Fruit fly (Drosophila melanogaster): ENCODE results near the gene CG11837.
A peak's percentile ranks its signal among the peaks of the same experiment; 100 is the strongest.

CG11837 gene

dm6 chr3R:29039704-29040430 lies 9.4 kb upstream of the CG11837 start (continued):
- TF ChIP-seq Bteb2 (GFP tag; optimal IDR thresholded peaks at IDR 0.05): peak; percentile 49
- no peak for TF ChIP-seq CG14860 (GFP tag; IDR thresholded peaks at IDR 0.05; ENCODE audit: partially characterized antibody)
- TF ChIP-seq vvl (GFP tag; IDR thresholded peaks at IDR 0.05): peak; percentile 57
- no peak for TF ChIP-seq ap (GFP tag; IDR thresholded peaks at IDR 0.05)
- no peak for TF ChIP-seq Fer1 (GFP tag; optimal IDR thresholded peaks at IDR 0.05)
- no peak for TF ChIP-seq CG15696 (tag; optimal IDR thresholded peaks at IDR 0.05)
- no peak for TF ChIP-seq CG8359 (GFP tag; optimal IDR thresholded peaks at IDR 0.05; ENCODE audit: borderline replicate concordance)
- TF ChIP-seq YL-1 (GFP tag; optimal IDR thresholded peaks at IDR 0.05): peak; percentile 45
- peak; percentile 8 for TF ChIP-seq fd96Cb (tag; optimal IDR thresholded peaks at IDR 0.05)
- TF ChIP-seq stwl (tag; optimal IDR thresholded peaks at IDR 0.05): peak; percentile 95
- peak; percentile 55 for TF ChIP-seq HLH54F (GFP tag; optimal IDR thresholded peaks at IDR 0.05)
- peak; percentile 41 for TF ChIP-seq CG4617 (GFP tag; optimal IDR thresholded peaks at IDR 0.05; ENCODE audit: borderline replicate concordance)
- peak; percentile 27 for TF ChIP-seq CG9609 (GFP tag; optimal IDR thresholded peaks at IDR 0.05)
- TF ChIP-seq sim (GFP tag; IDR thresholded peaks at IDR 0.05): no peak
- no peak for TF ChIP-seq Sin3A (optimal IDR thresholded peaks at IDR 0.05)
- no peak for TF ChIP-seq NC2α (GFP tag; optimal IDR thresholded peaks at IDR 0.05)
- TF ChIP-seq gfzf (GFP tag; optimal IDR thresholded peaks at IDR 0.05): no peak
- TF ChIP-seq MTF-1 (GFP tag; optimal IDR thresholded peaks at IDR 0.05; ENCODE audit: borderline replicate concordance): no peak
- no peak for TF ChIP-seq Sry-β (GFP tag; optimal IDR thresholded peaks at IDR 0.05)
- no peak for TF ChIP-seq Rx (GFP tag; IDR thresholded peaks at IDR 0.05)
- TF ChIP-seq CG5180 (GFP tag; optimal IDR thresholded peaks at IDR 0.05): no peak
- TF ChIP-seq ara (GFP tag; IDR thresholded peaks at IDR 0.05): no peak
- no peak for TF ChIP-seq hbn (GFP tag; IDR thresholded peaks at IDR 0.05; ENCODE audit: partially characterized antibody)
- TF ChIP-seq caup (GFP tag; optimal IDR thresholded peaks at IDR 0.05; ENCODE audit: severe bottlenecking): peak; percentile 18
- TF ChIP-seq CG13287 (GFP tag; IDR thresholded peaks at IDR 0.05; ENCODE audit: partially characterized antibody): no peak; the same call in 1 of the 2 replicates
- TF ChIP-seq dm (GFP tag; optimal IDR thresholded peaks at IDR 0.05): peak; percentile 47
- no peak for TF ChIP-seq CG10959 (GFP tag; IDR thresholded peaks at IDR 0.05)
- peak; percentile 8 for TF ChIP-seq CG8924 (tag; optimal IDR thresholded peaks at IDR 0.05)
- no peak for TF ChIP-seq CG5953 (GFP tag; IDR thresholded peaks at IDR 0.05)
- peak; percentile 18 for TF ChIP-seq slp2 (GFP tag; optimal IDR thresholded peaks at IDR 0.05)
- TF ChIP-seq Rfx (GFP tag; IDR thresholded peaks at IDR 0.05): peak; percentile 69
- no peak for TF ChIP-seq ash1 (GFP tag; optimal IDR thresholded peaks at IDR 0.05)
- no peak for TF ChIP-seq fd64A (GFP tag; optimal IDR thresholded peaks at IDR 0.05)
- TF ChIP-seq Chrac-16 (GFP tag; optimal IDR thresholded peaks at IDR 0.05): peak; percentile 43
- no peak for TF ChIP-seq Hey (tag; optimal IDR thresholded peaks at IDR 0.05)
- peak; percentile 8; the same call in 1 of the 3 replicates for TF ChIP-seq CG34224 (GFP tag; IDR thresholded peaks at IDR 0.05; ENCODE audit: partially characterized antibody)
- no peak for TF ChIP-seq Oli (tag; optimal IDR thresholded peaks at IDR 0.05)
- no peak for TF ChIP-seq Spps (tag; optimal IDR thresholded peaks at IDR 0.05)
- TF ChIP-seq trem (tag; optimal IDR thresholded peaks at IDR 0.05): peak; percentile 58
- TF ChIP-seq dati (GFP tag; IDR thresholded peaks at IDR 0.05): no peak
- TF ChIP-seq B-H2 (GFP tag; optimal IDR thresholded peaks at IDR 0.05): peak; percentile 65
- no peak for TF ChIP-seq CG16779 (GFP tag; IDR thresholded peaks at IDR 0.05)
- TF ChIP-seq Fer2 (tag; optimal IDR thresholded peaks at IDR 0.05): no peak
- no peak for TF ChIP-seq HLH4C (GFP tag; IDR thresholded peaks at IDR 0.05; ENCODE audit: partially characterized antibody)
- peak; percentile 12 for TF ChIP-seq CG6765 (GFP tag; optimal IDR thresholded peaks at IDR 0.05)
- TF ChIP-seq wek (GFP tag; optimal IDR thresholded peaks at IDR 0.05): no peak
- no peak for TF ChIP-seq lov (optimal IDR thresholded peaks at IDR 0.05)
- TF ChIP-seq lov (GFP tag; IDR thresholded peaks at IDR 0.05): no peak
- peak; percentile 99 for TF ChIP-seq insv (GFP tag; optimal IDR thresholded peaks at IDR 0.05)

Data from whole organism, embryonic.